Fruit fly (Drosophila melanogaster): ENCODE results near the gene Dsk.

Dsk gene

dm6 chr3R:4220780-4221179 is 30.7 kb upstream of the Dsk start (continued):
- no peak for TF ChIP-seq wek (GFP tag; optimal IDR thresholded peaks at IDR 0.05)
- TF ChIP-seq pnt (GFP tag; optimal IDR thresholded peaks at IDR 0.05) = no peak
- TF ChIP-seq Usf (GFP tag; optimal IDR thresholded peaks at IDR 0.05) = no peak
- no peak for TF ChIP-seq HHEX (GFP tag; optimal IDR thresholded peaks at IDR 0.05)
- TF ChIP-seq pzg (GFP tag; optimal IDR thresholded peaks at IDR 0.05) = peak; percentile 97
- no peak for TF ChIP-seq CG2875 (GFP tag; optimal IDR thresholded peaks at IDR 0.05)
- TF ChIP-seq CG32532 (GFP tag; IDR thresholded peaks at IDR 0.05) = peak; percentile 71
- TF ChIP-seq Pdp1 (GFP tag; optimal IDR thresholded peaks at IDR 0.05) = peak in 1 of 2 experiments; percentile 33
- TF ChIP-seq CG14441 (GFP tag; IDR thresholded peaks at IDR 0.05) = no peak
- no peak for TF ChIP-seq CG30431 (GFP tag; optimal IDR thresholded peaks at IDR 0.05)
- peak; percentile 25 for TF ChIP-seq CG30403 (GFP tag; optimal IDR thresholded peaks at IDR 0.05)
- TF ChIP-seq ERR (GFP tag; optimal IDR thresholded peaks at IDR 0.05) = peak; percentile 50
- no peak for TF ChIP-seq aop (GFP tag; IDR thresholded peaks at IDR 0.05)
- TF ChIP-seq chm (GFP tag; IDR thresholded peaks at IDR 0.05) = peak; percentile 54; the same call in 1 of the 2 replicates
- no peak for TF ChIP-seq CG14667 (GFP tag; IDR thresholded peaks at IDR 0.05)
- TF ChIP-seq CoRest (tag; optimal IDR thresholded peaks at IDR 0.05) = peak; percentile 32
- TF ChIP-seq Spps (tag; optimal IDR thresholded peaks at IDR 0.05) = no peak
- no peak for TF ChIP-seq CG6689 (GFP tag; IDR thresholded peaks at IDR 0.05)
- no peak for TF ChIP-seq CG11093 (GFP tag; IDR thresholded peaks at IDR 0.05)
- no peak for TF ChIP-seq CG11085 (GFP tag; IDR thresholded peaks at IDR 0.05)
- TF ChIP-seq CG32767 (GFP tag; IDR thresholded peaks at IDR 0.05) = no peak
- no peak for TF ChIP-seq CG2678 (tag; optimal IDR thresholded peaks at IDR 0.05)
- no peak for TF ChIP-seq CG3838 (GFP tag; optimal IDR thresholded peaks at IDR 0.05)
- TF ChIP-seq CG11504 (tag; optimal IDR thresholded peaks at IDR 0.05) = no peak
- no peak for TF ChIP-seq CG12219 (GFP tag; optimal IDR thresholded peaks at IDR 0.05)
- peak; percentile 99 for TF ChIP-seq CG6791 (GFP tag; IDR thresholded peaks at IDR 0.05; ENCODE audit: partially characterized antibody)
- TF ChIP-seq exex (tag; optimal IDR thresholded peaks at IDR 0.05) = no peak
- TF ChIP-seq phol (tag; optimal IDR thresholded peaks at IDR 0.05) = peak; percentile 41
- peak; percentile 19 for TF ChIP-seq vfl (GFP tag; optimal IDR thresholded peaks at IDR 0.05)
- TF ChIP-seq C15 (GFP tag; IDR thresholded peaks at IDR 0.05) = no peak
- TF ChIP-seq CG1832 (GFP tag; optimal IDR thresholded peaks at IDR 0.05) = no peak
- TF ChIP-seq her (GFP tag; optimal IDR thresholded peaks at IDR 0.05) = peak; percentile 71
- TF ChIP-seq CG10565 (GFP tag; optimal IDR thresholded peaks at IDR 0.05) = no peak
- no peak for TF ChIP-seq Sry-β (GFP tag; optimal IDR thresholded peaks at IDR 0.05)
- peak; percentile 82 for TF ChIP-seq CG4617 (GFP tag; optimal IDR thresholded peaks at IDR 0.05; ENCODE audit: borderline replicate concordance)
- TF ChIP-seq Deaf1 (tag; optimal IDR thresholded peaks at IDR 0.05) = peak; percentile 33
- peak; percentile 87 for TF ChIP-seq YL-1 (GFP tag; optimal IDR thresholded peaks at IDR 0.05)
- peak; percentile 22 for TF ChIP-seq CG7987 (GFP tag; optimal IDR thresholded peaks at IDR 0.05)
- peak; percentile 32 for TF ChIP-seq CG8290 (GFP tag; optimal IDR thresholded peaks at IDR 0.05)
- TF ChIP-seq CG8290 (tag; optimal IDR thresholded peaks at IDR 0.05) = peak in 1 of 2 experiments; percentile 80
- TF ChIP-seq prd (optimal IDR thresholded peaks at IDR 0.05) = no peak
- 0 out of 3 replicates have a peak, but pooled peaks have one; percentile 11 for TF ChIP-seq prd (GFP tag; IDR thresholded peaks at IDR 0.05)
- TF ChIP-seq Meics (GFP tag; optimal IDR thresholded peaks at IDR 0.05) = no peak
- TF ChIP-seq Asciz (GFP tag; optimal IDR thresholded peaks at IDR 0.05) = no peak
- TF ChIP-seq CG9215 (GFP tag; IDR thresholded peaks at IDR 0.05) = no peak
- peak; percentile 65 for TF ChIP-seq CG17328 (GFP tag; IDR thresholded peaks at IDR 0.05)
- TF ChIP-seq ham (GFP tag; IDR thresholded peaks at IDR 0.05) = no peak
- TF ChIP-seq CG12299 (tag; optimal IDR thresholded peaks at IDR 0.05) = peak; percentile 32
- peak; percentile 57 for TF ChIP-seq Dad (GFP tag; optimal IDR thresholded peaks at IDR 0.05)
- TF ChIP-seq CG15601 (tag; optimal IDR thresholded peaks at IDR 0.05) = no peak
- TF ChIP-seq Kr (GFP tag; optimal IDR thresholded peaks at IDR 0.05) = no peak

Measured in whole organism, embryonic.